Fruit fly (Drosophila melanogaster) whole organism, prepupa: ENCODE results near the gene stg.

ENCODE experiments used
- Blimp-1 ChIP-seq: fragments of 200-800 bp; sonication (Bioruptor generic); optimal IDR thresholded peaks from 3 replicates; lab custom pipeline; 2017; ENCODE audit warnings: missing biosample characterization, missing genetic modification characterization, mild to moderate bottlenecking, moderate library complexity, missing genetic modification reagents
- CG10631 ChIP-seq: fragments of 200-800 bp; sonication (Bioruptor generic); optimal IDR thresholded peaks from 2 replicates; lab custom pipeline; 2016; ENCODE audit warnings: missing biosample characterization, missing genetic modification characterization
- CG11902 ChIP-seq: fragments of 200-800 bp; sonication (Bioruptor generic); optimal IDR thresholded peaks from 3 replicates; lab custom pipeline; 2016; ENCODE audit warnings: missing biosample characterization, missing genetic modification characterization
- CG3032 ChIP-seq: fragments of 200-800 bp; optimal IDR thresholded peaks from 2 replicates; lab custom pipeline; 2019; ENCODE audit warnings: missing biosample characterization, mild to moderate bottlenecking, missing genetic modification characterization, moderate library complexity
- CG31627 ChIP-seq: fragments of 200-800 bp; sonication (Bioruptor generic); optimal IDR thresholded peaks from 3 replicates; lab custom pipeline; 2016; ENCODE audit warnings: missing biosample characterization, missing genetic modification characterization
- CG32006 ChIP-seq: fragments of 200-800 bp; sonication (Bioruptor generic); optimal IDR thresholded peaks from 3 replicates; lab custom pipeline; 2017; ENCODE audit warnings: missing biosample characterization, mild to moderate bottlenecking, missing genetic modification characterization
- CG34406 ChIP-seq: fragments of 200-800 bp; sonication (Bioruptor generic); optimal IDR thresholded peaks from 3 replicates; lab custom pipeline; 2016; ENCODE audit warnings: missing biosample characterization, missing genetic modification characterization
- CG3919 ChIP-seq: fragments of 200-800 bp; sonication (Bioruptor generic); optimal IDR thresholded peaks from 3 replicates; lab custom pipeline; 2016; ENCODE audit warnings: missing biosample characterization, missing genetic modification characterization
- CG4318 ChIP-seq: fragments of 200-800 bp; sonication (Bioruptor generic); optimal IDR thresholded peaks from 3 replicates; lab custom pipeline; 2017; ENCODE audit warnings: missing biosample characterization, mild to moderate bottlenecking, missing genetic modification characterization
- CG6163 ChIP-seq: fragments of 200-800 bp; sonication (Bioruptor generic); IDR thresholded peaks from 3 replicates; pipeline ENCODE4 v1.3.6; 2022; ENCODE audit warnings: missing biosample characterization, missing genetic modification characterization
- CG6276 ChIP-seq: fragments of 200-800 bp; sonication (Bioruptor generic); optimal IDR thresholded peaks from 2 replicates; lab custom pipeline; 2017; ENCODE audit warnings: missing biosample characterization, mild to moderate bottlenecking, missing genetic modification characterization
- CG6792 ChIP-seq: fragments of 200-800 bp; sonication (Bioruptor generic); optimal IDR thresholded peaks from 3 replicates; lab custom pipeline; 2016; ENCODE audit warnings: missing biosample characterization, missing genetic modification characterization
- CG8119 ChIP-seq: fragments of 200-800 bp; sonication (Bioruptor generic); IDR thresholded peaks from 3 replicates; pipeline ENCODE4 v1.3.6; 2022; ENCODE audit warnings: missing biosample characterization, missing genetic modification characterization
- CG9139 ChIP-seq: fragments of 200-800 bp; sonication (Bioruptor generic); optimal IDR thresholded peaks from 3 replicates; lab custom pipeline; 2017; ENCODE audit warnings: missing biosample characterization, mild to moderate bottlenecking, missing genetic modification characterization
- Eip75B ChIP-seq: fragments of 200-800 bp; sonication (Bioruptor generic); optimal IDR thresholded peaks from 3 replicates; lab custom pipeline; 2016; ENCODE audit warnings: missing biosample characterization, missing genetic modification characterization
- Eip93F ChIP-seq: fragments of 200-800 bp; sonication (Bioruptor generic); optimal IDR thresholded peaks from 2 replicates; lab custom pipeline; 2016; ENCODE audit warnings: missing biosample characterization, mild to moderate bottlenecking, missing genetic modification characterization
- Gug ChIP-seq: fragments of 200-800 bp; sonication (Bioruptor generic); IDR thresholded peaks from 2 replicates; pipeline ENCODE4 v1.3.6; 2022; ENCODE audit warnings: missing biosample characterization, missing genetic modification characterization
- Hr38 ChIP-seq: sonication (Bioruptor generic); optimal IDR thresholded peaks from 2 replicates; lab custom pipeline; 2016; ENCODE audit warnings: missing biosample characterization, missing genetic modification characterization
- Hr39 ChIP-seq: fragments of 200-800 bp; sonication (Bioruptor generic); optimal IDR thresholded peaks from 2 replicates; lab custom pipeline; 2016; ENCODE audit warnings: missing biosample characterization, missing genetic modification characterization
- Hr4 ChIP-seq: fragments of 200-800 bp; sonication (Bioruptor generic); optimal IDR thresholded peaks from 3 replicates; lab custom pipeline; 2016; ENCODE audit warnings: missing biosample characterization, missing genetic modification characterization
- OdsH ChIP-seq: fragments of 200-800 bp; sonication (Bioruptor generic); optimal IDR thresholded peaks from 3 replicates; lab custom pipeline; 2016; ENCODE audit warnings: missing biosample characterization, missing genetic modification characterization
- Smox ChIP-seq: fragments of 200-800 bp; sonication (Bioruptor generic); optimal IDR thresholded peaks from 3 replicates; lab custom pipeline; 2016; ENCODE audit warnings: missing biosample characterization, missing genetic modification characterization
- achi ChIP-seq: fragments of 200-800 bp; sonication (Bioruptor generic); optimal IDR thresholded peaks from 3 replicates; lab custom pipeline; 2016; ENCODE audit warnings: missing biosample characterization, missing genetic modification characterization
- acj6 ChIP-seq: fragments of 200-800 bp; sonication (Bioruptor generic); optimal IDR thresholded peaks from 3 replicates; lab custom pipeline; 2016; ENCODE audit warnings: missing biosample characterization, missing genetic modification characterization
- cyc ChIP-seq: fragments of 200-800 bp; sonication (Bioruptor generic); optimal IDR thresholded peaks from 3 replicates; lab custom pipeline; 2016; ENCODE audit warnings: missing biosample characterization, missing genetic modification characterization
- dsx ChIP-seq: fragments of 200-800 bp; optimal IDR thresholded peaks from 3 replicates; lab custom pipeline; 2019; ENCODE audit warnings: missing biosample characterization, mild to moderate bottlenecking, missing genetic modification characterization, moderate library complexity; ENCODE audit not compliant: poor library complexity, severe bottlenecking
- eg ChIP-seq: fragments of 200-800 bp; sonication (Bioruptor generic); IDR thresholded peaks from 3 replicates; pipeline ENCODE4 v1.3.6; 2022; ENCODE audit warnings: missing biosample characterization, missing genetic modification characterization
- fkh ChIP-seq: fragments of 200-800 bp; sonication (Bioruptor generic); optimal IDR thresholded peaks from 3 replicates; lab custom pipeline; 2017; ENCODE audit warnings: missing biosample characterization, mild to moderate bottlenecking, missing genetic modification characterization, moderate library complexity
- lz ChIP-seq: fragments of 200-800 bp; sonication (Bioruptor generic); optimal IDR thresholded peaks from 3 replicates; lab custom pipeline; 2016; ENCODE audit warnings: missing biosample characterization, missing genetic modification characterization
- net ChIP-seq: fragments of 200-800 bp; sonication (Bioruptor generic); optimal IDR thresholded peaks from 3 replicates; lab custom pipeline; 2016; ENCODE audit warnings: missing biosample characterization, missing genetic modification characterization
- salr ChIP-seq, 2 experiments: fragments of 200-800 bp; sonication (Bioruptor generic); optimal IDR thresholded peaks; 3 replicates each; lab custom pipeline; 2016 to 2018; ENCODE audit warnings: missing biosample characterization in 2 of 2, missing genetic modification characterization in 2 of 2, mild to moderate bottlenecking in 1 of 2
- ss ChIP-seq, 2 experiments: fragments of 200-800 bp; sonication (Bioruptor generic); optimal IDR thresholded peaks; 2 replicates in 1 of 2; 3 replicates in 1 of 2; lab custom pipeline; 2017 to 2018; ENCODE audit warnings: mild to moderate bottlenecking in 2 of 2, missing biosample characterization in 2 of 2, missing genetic modification characterization in 2 of 2, moderate library complexity in 1 of 2

Gene stg

dm6 chr3R:29204612-29205480 lies 50.8 kb downstream of the stg start (continued):
- TF ChIP-seq achi (GFP tag; lab: Kevin White, UChicago) = peak; percentile 51
- peak; percentile 85 for TF ChIP-seq Hr4
- peak in 1 of 2 experiments; percentile 35 for TF ChIP-seq ss (GFP tag; optimal IDR thresholded peaks at IDR 0.05; lab: Kevin White, UChicago)
- no peak for TF ChIP-seq cyc
- TF ChIP-seq CG9139 (GFP tag; lab: Kevin White, UChicago) = no peak
- peak; percentile 56 for TF ChIP-seq CG3919 (GFP tag; lab: Kevin White, UChicago)
- peak; percentile 73 for TF ChIP-seq CG4318 (GFP tag; lab: Kevin White, UChicago)
- TF ChIP-seq Smox (GFP tag; lab: Kevin White, UChicago) = no peak
- TF ChIP-seq net (GFP tag; lab: Kevin White, UChicago) = peak; percentile 71
- no peak for TF ChIP-seq Eip93F (GFP tag; lab: Kevin White, UChicago)
- peak; percentile 24 for TF ChIP-seq Eip75B (GFP tag; lab: Kevin White, UChicago)
- peak; percentile 86 for TF ChIP-seq CG32006
- no peak for TF ChIP-seq Hr38 (GFP tag; lab: Kevin White, UChicago)
- no peak for TF ChIP-seq Blimp-1 (GFP tag; lab: Kevin White, UChicago)
- peak; percentile 55 for TF ChIP-seq CG3032 (tag; lab: Kevin White, UChicago)
- peak; percentile 26 for TF ChIP-seq CG6792 (GFP tag; lab: Kevin White, UChicago)
- peak; percentile 77 for TF ChIP-seq CG8119 (GFP tag; lab: Robert Waterston, UW)
- TF ChIP-seq eg (GFP tag; lab: Robert Waterston, UW) = peak; percentile 76
- peak in 1 of 2 experiments; percentile 58 for TF ChIP-seq salr (GFP tag; optimal IDR thresholded peaks at IDR 0.05; lab: Kevin White, UChicago)
- peak; percentile 54 for TF ChIP-seq acj6 (GFP tag; lab: Kevin White, UChicago)
- TF ChIP-seq CG6276 (GFP tag; lab: Kevin White, UChicago) = peak; percentile 55
- peak; percentile 63 for TF ChIP-seq OdsH (GFP tag; lab: Kevin White, UChicago)
- TF ChIP-seq dsx (GFP tag; lab: Kevin White, UChicago) = peak; percentile 18
- TF ChIP-seq lz (GFP tag; lab: Kevin White, UChicago) = peak; percentile 34
- no peak for TF ChIP-seq CG34406
- peak; percentile 45; the same call in 1 of the 2 replicates for TF ChIP-seq Gug (GFP tag; lab: Robert Waterston, UW)
- no peak for TF ChIP-seq fkh
- TF ChIP-seq Hr39 (GFP tag; lab: Kevin White, UChicago) = no peak
- peak; percentile 52 for TF ChIP-seq CG10631 (GFP tag; lab: Kevin White, UChicago)
- peak; percentile 48; the same call in 1 of the 3 replicates for TF ChIP-seq CG6163 (GFP tag; lab: Robert Waterston, UW)

dm6 chr3R:29204033-29204432 lies 51.6 kb downstream of the stg start, which contains the start of gene Cyt-c1L:
Gene Cyt-c1L (minus strand): TSS chr3R:29204133.
- TF ChIP-seq Hr38 (GFP tag; lab: Kevin White, UChicago) (no peak), CG34406 (no peak), fkh (no peak), CG31627 (GFP tag; lab: Kevin White, UChicago) (no peak), CG3919 (GFP tag; lab: Kevin White, UChicago) (no peak), CG4318 (GFP tag; lab: Kevin White, UChicago) (no peak), dsx (GFP tag; lab: Kevin White, UChicago) (no peak), CG11902 (GFP tag; lab: Kevin White, UChicago) (no peak)

dm6 chr3R:29202418-29202817 lies 53.2 kb downstream of the stg start, which contains the start of gene Mesh1:
Gene Mesh1 (minus strand): TSS chr3R:29202525.
- no peak for TF ChIP-seq acj6 (GFP tag; lab: Kevin White, UChicago)
- TF ChIP-seq Eip75B (GFP tag; lab: Kevin White, UChicago) = no peak
- peak; percentile 13 for TF ChIP-seq fkh
